Worm (Caenorhabditis elegans) whole organism, L2 larva: ENCODE measurements around the gene txt-19.

Experiments used
- F13H6.1 ChIP-seq: sonication (generic microtip); optimal IDR thresholded peaks from 2 replicates; lab custom pipeline; 2016; ENCODE audit warnings: missing genetic modification characterization, missing compliant biosample characterization
- ZK546.5 ChIP-seq: sonication (generic microtip); optimal IDR thresholded peaks from 2 replicates; lab custom pipeline; 2017; ENCODE audit warnings: missing biosample characterization, missing genetic modification characterization
- alr-1 ChIP-seq: fragments of 150-350 bp; optimal IDR thresholded peaks from 2 replicates; lab custom pipeline; 2014; ENCODE audit warnings: missing biosample characterization, missing genetic modification characterization
- aly-2 ChIP-seq: fragments of 150-350 bp; optimal IDR thresholded peaks from 2 replicates; lab custom pipeline; 2014; ENCODE audit warnings: missing biosample characterization, missing genetic modification characterization
- fos-1 ChIP-seq: fragments of 150-350 bp; optimal IDR thresholded peaks from 2 replicates; lab custom pipeline; 2014; ENCODE audit warnings: missing biosample characterization, missing genetic modification characterization
- lin-11 ChIP-seq: fragments of 150-350 bp; sonication (generic microtip); optimal IDR thresholded peaks from 2 replicates; lab custom pipeline; 2014; ENCODE audit warnings: missing biosample characterization, missing genetic modification characterization, inconsistent platforms, mixed read lengths
- lin-39 ChIP-seq: fragments of 150-350 bp; optimal IDR thresholded peaks from 2 replicates; lab custom pipeline; 2014; ENCODE audit warnings: missing biosample characterization, missing genetic modification reagents, missing genetic modification characterization
- nhr-11 ChIP-seq: fragments of 150-350 bp; optimal IDR thresholded peaks from 2 replicates; lab custom pipeline; 2014; ENCODE audit warnings: missing biosample characterization, missing genetic modification characterization
- nhr-12 ChIP-seq: fragments of 150-350 bp; optimal IDR thresholded peaks from 2 replicates; lab custom pipeline; 2014; ENCODE audit warnings: missing biosample characterization, missing genetic modification characterization
- nhr-237 ChIP-seq: fragments of 150-350 bp; optimal IDR thresholded peaks from 2 replicates; lab custom pipeline; 2014; ENCODE audit warnings: missing biosample characterization, missing genetic modification characterization
- unc-55 ChIP-seq: fragments of 150-350 bp; sonication (generic microtip); optimal IDR thresholded peaks from 3 replicates; lab custom pipeline; 2014; ENCODE audit warnings: missing biosample characterization, missing genetic modification reagents, missing genetic modification characterization
- unc-62 ChIP-seq: fragments of 150-350 bp; optimal IDR thresholded peaks from 2 replicates; lab custom pipeline; 2014; ENCODE audit warnings: missing biosample characterization, missing genetic modification reagents, missing genetic modification characterization
- ztf-4 ChIP-seq: fragments of 150-350 bp; optimal IDR thresholded peaks from 2 replicates; lab custom pipeline; 2014; ENCODE audit warnings: missing biosample characterization, missing genetic modification characterization

DNA sequence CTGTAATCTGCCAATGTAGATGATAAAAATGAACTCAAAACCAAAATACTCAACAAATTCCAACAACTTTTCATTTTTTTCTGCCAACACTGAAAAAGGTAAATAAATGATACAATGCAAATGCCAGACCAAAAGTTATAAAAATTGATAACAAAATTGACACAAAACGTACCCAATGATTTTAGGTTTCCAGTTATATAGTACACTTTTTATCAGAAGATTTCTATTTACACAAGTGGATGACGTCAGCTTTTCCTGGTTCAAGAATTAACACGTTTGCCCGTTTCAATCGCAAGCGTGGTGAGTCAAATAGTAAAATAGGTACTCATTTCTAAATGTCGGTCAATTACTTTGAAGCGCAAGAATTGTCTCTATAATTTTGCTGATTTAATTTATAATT is 33.9 kb downstream of the txt-19 start, which contains the start of gene ZK896.5:
- TF ChIP-seq nhr-12 (tag; lab: Kevin White, UChicago) (no peak), F13H6.1 (tag; lab: Kevin White, UChicago) (no peak), nhr-11 (no peak), fos-1 (tag; lab: Kevin White, UChicago) (peak; percentile 88), unc-62 (no peak), alr-1 (tag; lab: Kevin White, UChicago) (no peak), unc-55 (GFP tag; lab: Kevin White, UChicago) (no peak), ZK546.5 (no peak), aly-2 (no peak), lin-39 (tag; lab: Kevin White, UChicago) (no peak), lin-11 (no peak), ztf-4 (tag; lab: Kevin White, UChicago) (no peak), nhr-237 (tag; lab: Kevin White, UChicago) (no peak)
